Worm (Caenorhabditis elegans) whole organism, mixed stage, embryonic: Measurements from ENCODE around the gene C01B10.11.

Experiments used
- M03D4.4 ChIP-seq: sonication (generic microtip); optimal IDR thresholded peaks from 2 replicates; lab custom pipeline; 2017; ENCODE audit warnings: mild to moderate bottlenecking, missing genetic modification characterization, missing compliant biosample characterization
- bed-3 ChIP-seq: fragments of 200-800 bp; sonication (Bioruptor generic); optimal IDR thresholded peaks from 3 replicates; lab custom pipeline; 2018; ENCODE audit warnings: mild to moderate bottlenecking, missing genetic modification characterization, moderate library complexity, missing compliant biosample characterization
- blmp-1 ChIP-seq: fragments of 150-350 bp; optimal IDR thresholded peaks from 2 replicates; lab custom pipeline; 2014; ENCODE audit warnings: missing biosample characterization, missing genetic modification characterization
- ceh-39 ChIP-seq: fragments of 150-350 bp; optimal IDR thresholded peaks from 2 replicates; lab custom pipeline; 2014; ENCODE audit warnings: missing biosample characterization, missing genetic modification characterization
- ceh-43 ChIP-seq: fragments of 200-800 bp; sonication (Bioruptor generic); optimal IDR thresholded peaks from 2 replicates; lab custom pipeline; 2018; ENCODE audit warnings: mild to moderate bottlenecking, missing genetic modification characterization, moderate library complexity, missing compliant biosample characterization
- ceh-83 ChIP-seq: fragments of 200-800 bp; sonication (Bioruptor generic); optimal IDR thresholded peaks from 2 replicates; lab custom pipeline; 2018; ENCODE audit warnings: mild to moderate bottlenecking, missing genetic modification characterization, missing compliant biosample characterization
- ces-1 ChIP-seq: fragments of 150-350 bp; optimal IDR thresholded peaks from 2 replicates; lab custom pipeline; 2014; ENCODE audit warnings: missing biosample characterization, missing genetic modification reagents, missing genetic modification characterization
- cnd-1 ChIP-seq: fragments of 200-800 bp; sonication (Bioruptor generic); optimal IDR thresholded peaks from 2 replicates; lab custom pipeline; 2018; ENCODE audit warnings: mild to moderate bottlenecking, missing genetic modification characterization, missing compliant biosample characterization
- drap-1 ChIP-seq: fragments of 200-800 bp; sonication (Bioruptor generic); optimal IDR thresholded peaks from 3 replicates; lab custom pipeline; 2018; ENCODE audit warnings: mild to moderate bottlenecking, missing genetic modification characterization, missing compliant biosample characterization
- elt-1 ChIP-seq: sonication (generic microtip); optimal IDR thresholded peaks from 2 replicates; lab custom pipeline; 2017; ENCODE audit warnings: missing genetic modification characterization, mild to moderate bottlenecking, missing compliant biosample characterization, antibody characterized with exemption, moderate library complexity, borderline replicate concordance; ENCODE audit not compliant: insufficient read depth
- elt-3 ChIP-seq: fragments of 150-350 bp; optimal IDR thresholded peaks from 2 replicates; lab custom pipeline; 2014; ENCODE audit warnings: missing biosample characterization, missing genetic modification characterization
- flh-1 ChIP-seq: fragments of 200-800 bp; sonication (Bioruptor generic); optimal IDR thresholded peaks from 2 replicates; lab custom pipeline; 2018; ENCODE audit warnings: mild to moderate bottlenecking, missing genetic modification characterization, moderate library complexity, missing compliant biosample characterization
- ham-2 ChIP-seq: fragments of 200-800 bp; sonication (Bioruptor generic); optimal IDR thresholded peaks from 2 replicates; lab custom pipeline; 2018; ENCODE audit warnings: mild to moderate bottlenecking, missing genetic modification characterization, missing compliant biosample characterization
- hlh-1 ChIP-seq: fragments of 150-350 bp; optimal IDR thresholded peaks from 2 replicates; lab custom pipeline; 2014; ENCODE audit warnings: missing biosample characterization, missing genetic modification reagents, missing genetic modification characterization
- lin-13 ChIP-seq: fragments of 150-350 bp; optimal IDR thresholded peaks from 2 replicates; lab custom pipeline; 2014; ENCODE audit warnings: missing biosample characterization, missing genetic modification characterization
- lin-32 ChIP-seq: fragments of 200-800 bp; sonication (Bioruptor generic); optimal IDR thresholded peaks from 2 replicates; lab custom pipeline; 2018; ENCODE audit warnings: mild to moderate bottlenecking, missing genetic modification characterization, missing compliant biosample characterization
- lsy-2 ChIP-seq: fragments of 150-350 bp; optimal IDR thresholded peaks from 2 replicates; lab custom pipeline; 2014; ENCODE audit warnings: missing biosample characterization, missing genetic modification characterization
- mab-5 ChIP-seq: fragments of 150-350 bp; optimal IDR thresholded peaks from 2 replicates; lab custom pipeline; 2014; ENCODE audit warnings: missing biosample characterization, missing genetic modification characterization
- mep-1 ChIP-seq: fragments of 150-350 bp; optimal IDR thresholded peaks from 2 replicates; lab custom pipeline; 2017; ENCODE audit warnings: missing biosample characterization, missing genetic modification reagents, missing genetic modification characterization, inconsistent platforms
- mls-2 ChIP-seq: sonication (generic microtip); optimal IDR thresholded peaks from 2 replicates; lab custom pipeline; 2016; ENCODE audit warnings: mild to moderate bottlenecking, missing genetic modification characterization, moderate library complexity, missing compliant biosample characterization
- nhr-12 ChIP-seq: fragments of 150-350 bp; optimal IDR thresholded peaks from 2 replicates; lab custom pipeline; 2014; ENCODE audit warnings: missing biosample characterization, missing genetic modification characterization
- nhr-2 ChIP-seq: fragments of 150-350 bp; optimal IDR thresholded peaks from 2 replicates; lab custom pipeline; 2014; ENCODE audit warnings: missing biosample characterization, missing genetic modification characterization
- nhr-237 ChIP-seq: fragments of 150-350 bp; optimal IDR thresholded peaks from 2 replicates; lab custom pipeline; 2014; ENCODE audit warnings: missing biosample characterization, missing genetic modification characterization
- nhr-28 ChIP-seq: fragments of 150-350 bp; optimal IDR thresholded peaks from 2 replicates; lab custom pipeline; 2014; ENCODE audit warnings: missing biosample characterization, missing genetic modification characterization
- nhr-76 ChIP-seq: sonication (generic microtip); optimal IDR thresholded peaks from 2 replicates; lab custom pipeline; 2017; ENCODE audit warnings: missing biosample characterization, missing genetic modification characterization
- pha-4 ChIP-seq: fragments of 150-350 bp; optimal IDR thresholded peaks from 2 replicates; lab custom pipeline; 2018; ENCODE audit warnings: missing biosample characterization, missing genetic modification reagents, missing genetic modification characterization
- sem-2 ChIP-seq: fragments of 200-800 bp; sonication (Bioruptor generic); optimal IDR thresholded peaks from 2 replicates; lab custom pipeline; 2018; ENCODE audit warnings: mild to moderate bottlenecking, missing genetic modification characterization, missing compliant biosample characterization
- snpc-4 ChIP-seq: fragments of 150-350 bp; optimal IDR thresholded peaks from 2 replicates; lab custom pipeline; 2014; ENCODE audit warnings: missing biosample characterization, missing genetic modification characterization
- sptf-1 ChIP-seq: sonication (generic microtip); optimal IDR thresholded peaks from 2 replicates; lab custom pipeline; 2017; ENCODE audit warnings: mild to moderate bottlenecking, missing genetic modification characterization, moderate library complexity, missing compliant biosample characterization
- tbx-8 ChIP-seq: fragments of 200-800 bp; sonication (Bioruptor generic); optimal IDR thresholded peaks from 2 replicates; lab custom pipeline; 2018; ENCODE audit warnings: mild to moderate bottlenecking, missing genetic modification characterization, moderate library complexity, missing compliant biosample characterization
- unc-120 ChIP-seq: sonication (generic microtip); optimal IDR thresholded peaks from 2 replicates; lab custom pipeline; 2017; ENCODE audit warnings: missing genetic modification characterization, missing compliant biosample characterization; ENCODE audit not compliant: poor library complexity, severe bottlenecking
- unc-39 ChIP-seq: fragments of 150-350 bp; optimal IDR thresholded peaks from 2 replicates; lab custom pipeline; 2014; ENCODE audit warnings: missing biosample characterization, missing genetic modification characterization
- unc-62 ChIP-seq: fragments of 150-350 bp; optimal IDR thresholded peaks from 2 replicates; lab custom pipeline; 2014; ENCODE audit warnings: missing biosample characterization, missing genetic modification reagents, missing genetic modification characterization
- zip-8 ChIP-seq: fragments of 150-350 bp; optimal IDR thresholded peaks from 2 replicates; lab custom pipeline; 2014; ENCODE audit warnings: missing biosample characterization, missing genetic modification characterization
- ztf-11 ChIP-seq: fragments of 150-350 bp; optimal IDR thresholded peaks from 2 replicates; lab custom pipeline; 2014; ENCODE audit warnings: missing biosample characterization, missing genetic modification characterization

The C01B10.11 gene

DNA sequence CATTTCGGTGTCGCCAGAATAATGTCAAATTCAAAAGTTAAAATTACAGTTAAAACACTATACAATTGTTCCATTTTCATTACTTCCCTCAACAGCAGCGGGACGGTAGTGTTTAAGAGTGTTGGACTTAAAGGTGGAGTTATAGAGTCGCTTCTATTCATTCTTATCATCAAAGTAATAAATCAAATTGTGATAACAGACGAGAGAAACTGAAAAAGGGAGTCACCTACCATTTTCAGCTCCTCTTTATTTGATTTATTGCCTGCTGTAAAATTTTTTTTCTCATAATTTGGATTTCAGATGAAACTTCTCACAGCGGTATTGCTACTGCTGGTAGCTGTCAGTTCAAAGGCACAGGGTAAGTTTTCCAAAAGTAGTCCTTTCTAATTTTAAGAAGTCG, 17.9 kb upstream of the C01B10.11 start, which contains the start of gene C01B10.6:
TSS of gene C01B10.6 (plus strand) at position 301 of the 400 bp plus-strand sequence.
- TF ChIP-seq flh-1 (GFP tag; lab: Kevin White, UChicago) (no peak), unc-120 (tag; lab: Kevin White, UChicago) (no peak), nhr-28 (tag; lab: Kevin White, UChicago) (no peak), ces-1 (no peak), mls-2 (tag; lab: Kevin White, UChicago) (no peak), lin-32 (no peak), sptf-1 (no peak), drap-1 (GFP tag; lab: Kevin White, UChicago) (no peak), ceh-43 (GFP tag; lab: Kevin White, UChicago) (no peak), elt-1 (tag; lab: Kevin White, UChicago) (no peak), unc-39 (tag; lab: Kevin White, UChicago) (no peak), elt-3 (tag; lab: Kevin White, UChicago) (no peak), hlh-1 (tag; lab: Kevin White, UChicago) (no peak)

DNA sequence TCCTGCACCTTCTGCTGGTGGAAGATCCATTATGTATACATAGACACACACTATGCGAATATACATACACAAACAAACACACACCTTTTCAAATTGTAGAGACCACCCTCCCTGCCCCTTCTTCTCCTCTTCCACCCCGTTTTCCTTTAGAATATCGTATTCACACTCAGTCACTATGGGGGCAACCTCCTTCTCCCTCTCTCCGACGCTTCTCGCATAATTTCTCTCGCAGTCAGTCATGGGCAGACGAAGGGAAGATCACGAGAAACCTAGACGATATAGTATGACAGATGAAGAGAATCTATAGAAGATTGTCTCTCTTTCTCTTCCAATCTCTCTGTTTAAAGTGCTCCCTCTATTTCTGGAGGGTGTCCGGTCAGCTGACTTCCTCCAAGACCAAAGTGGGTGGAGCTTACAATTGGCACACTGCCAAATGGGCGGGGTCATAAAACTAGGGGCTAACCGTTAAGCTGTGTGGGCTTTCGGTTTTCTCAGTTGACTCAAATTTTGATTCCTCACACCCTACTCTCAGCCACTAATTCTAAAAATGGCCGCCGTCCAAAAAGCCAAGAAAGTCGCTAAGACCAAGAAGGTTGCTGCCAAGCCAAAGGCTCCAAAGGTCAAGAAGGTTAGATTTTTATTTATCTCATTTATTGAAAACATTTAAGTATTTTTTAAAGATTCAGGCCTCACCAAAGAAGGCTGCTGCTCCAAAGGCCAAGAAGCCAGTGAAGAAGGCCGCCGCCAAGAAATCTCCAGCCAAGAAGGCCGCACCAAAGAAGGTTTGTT, 11.7 kb upstream of the C01B10.11 start, which contains the start of gene hil-7:
TSS of gene hil-7 (plus strand) at position 446 of the 789 bp plus-strand sequence.
- TF ChIP-seq mab-5 (tag; lab: Kevin White, UChicago) (peak; percentile 73), nhr-2 (peak; percentile 21), blmp-1 (tag; lab: Kevin White, UChicago) (peak; percentile 29), mep-1 (tag; lab: Kevin White, UChicago) (peak; percentile 44), hlh-1 (tag; lab: Kevin White, UChicago) (peak; percentile 90), nhr-76 (no peak), ceh-43 (GFP tag; lab: Kevin White, UChicago) (peak; percentile 34), bed-3 (GFP tag; lab: Kevin White, UChicago) (no peak), pha-4 (tag; lab: Kevin White, UChicago) (peak; percentile 93), zip-8 (no peak), unc-62 (GFP tag; lab: Kevin White, UChicago) (peak; percentile 88), lin-13 (tag; lab: Kevin White, UChicago) (no peak), snpc-4 (tag; lab: Kevin White, UChicago) (no peak), nhr-28 (tag; lab: Kevin White, UChicago) (no peak), cnd-1 (peak; percentile 58), tbx-8 (GFP tag; lab: Kevin White, UChicago) (no peak), lin-32 (peak; percentile 7), flh-1 (GFP tag; lab: Kevin White, UChicago) (no peak), sptf-1 (peak; percentile 58), lsy-2 (tag; lab: Kevin White, UChicago) (peak; percentile 74), ztf-11 (peak; percentile 82), drap-1 (GFP tag; lab: Kevin White, UChicago) (peak; percentile 65), ceh-83 (GFP tag; lab: Kevin White, UChicago) (no peak), ceh-39 (no peak), unc-120 (tag; lab: Kevin White, UChicago) (peak; percentile 100), nhr-237 (tag; lab: Kevin White, UChicago) (peak; percentile 59), mls-2 (tag; lab: Kevin White, UChicago) (peak; percentile 79), M03D4.4 (tag; lab: Kevin White, UChicago) (peak; percentile 28), unc-39 (tag; lab: Kevin White, UChicago) (peak; percentile 79), sem-2 (GFP tag; lab: Kevin White, UChicago) (no peak), ham-2 (GFP tag; lab: Kevin White, UChicago) (peak; percentile 96), nhr-12 (tag; lab: Kevin White, UChicago) (no peak), elt-1 (tag; lab: Kevin White, UChicago) (no peak), ces-1 (peak; percentile 89), elt-3 (tag; lab: Kevin White, UChicago) (no peak)

DNA sequence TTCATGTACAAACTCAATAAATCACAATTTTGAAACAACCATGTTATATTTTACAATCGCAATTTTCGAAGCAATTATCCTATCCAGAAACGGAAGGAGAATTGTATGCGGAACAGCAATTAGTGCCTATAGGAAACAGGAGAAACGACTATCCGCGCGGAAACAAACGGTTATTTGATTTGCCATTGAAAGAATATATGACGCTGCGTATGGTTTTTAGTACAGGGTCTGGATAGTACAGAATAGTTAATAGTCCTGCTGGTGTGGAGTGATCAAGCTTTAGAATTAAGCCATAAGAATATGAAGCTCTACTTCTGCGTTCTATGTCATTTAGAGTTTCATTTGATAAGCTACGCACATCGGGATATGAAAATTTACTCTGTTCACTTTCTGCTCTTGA, 10.9 kb upstream of the C01B10.11 start:
- no peak for TF ChIP-seq nhr-2
- no peak for TF ChIP-seq mep-1 (tag; lab: Kevin White, UChicago)
- TF ChIP-seq ces-1 = peak; percentile 28
- no peak for TF ChIP-seq pha-4 (tag; lab: Kevin White, UChicago)
- no peak for TF ChIP-seq tbx-8 (GFP tag; lab: Kevin White, UChicago)
- TF ChIP-seq snpc-4 (tag; lab: Kevin White, UChicago) = no peak
- peak; percentile 70 for TF ChIP-seq ceh-43 (GFP tag; lab: Kevin White, UChicago)
- TF ChIP-seq nhr-76 = no peak
- peak; percentile 27 for TF ChIP-seq lsy-2 (tag; lab: Kevin White, UChicago)
- TF ChIP-seq, all 35 proteins: peak for 3
